Fruit fly (Drosophila melanogaster) whole organism, embryonic: Measurements from ENCODE around the gene Cln7.

ENCODE experiments used
- BEAF-32 ChIP-seq: fragments of 200-800 bp; sonication (Bioruptor generic); optimal IDR thresholded peaks from 3 replicates; lab custom pipeline; 2017; ENCODE audit warnings: missing biosample characterization, missing genetic modification characterization, mild to moderate bottlenecking, moderate library complexity, missing genetic modification reagents
- Bdp1 ChIP-seq: fragments of 200-800 bp; sonication (Bioruptor generic); optimal IDR thresholded peaks from 3 replicates; lab custom pipeline; 2016; ENCODE audit warnings: missing biosample characterization, missing genetic modification characterization
- CG10209 ChIP-seq: fragments of 200-800 bp; sonication (Bioruptor generic); optimal IDR thresholded peaks from 3 replicates; lab custom pipeline; 2017; ENCODE audit warnings: missing biosample characterization, mild to moderate bottlenecking, missing genetic modification characterization, missing genetic modification reagents
- CG10267 ChIP-seq: fragments of 200-800 bp; sonication (Bioruptor generic); optimal IDR thresholded peaks from 2 replicates; lab custom pipeline; 2018; ENCODE audit warnings: missing biosample characterization, mild to moderate bottlenecking, missing genetic modification characterization, moderate library complexity
- CG10565 ChIP-seq: fragments of 200-800 bp; sonication (Bioruptor generic); optimal IDR thresholded peaks from 3 replicates; lab custom pipeline; 2016; ENCODE audit warnings: missing biosample characterization, mild to moderate bottlenecking, missing genetic modification characterization
- CG11093 ChIP-seq: fragments of 200-800 bp; sonication (Bioruptor generic); IDR thresholded peaks from 3 replicates; pipeline ENCODE4 v1.3.6; 2022; ENCODE audit warnings: missing biosample characterization, missing genetic modification characterization
- CG11560 ChIP-seq: fragments of 200-800 bp; sonication (Bioruptor generic); IDR thresholded peaks from 3 replicates; pipeline ENCODE4 v1.3.6; 2022; ENCODE audit warnings: missing biosample characterization, missing genetic modification characterization
- CG11723 ChIP-seq: fragments of 200-800 bp; sonication (Bioruptor generic); optimal IDR thresholded peaks from 2 replicates; lab custom pipeline; 2017; ENCODE audit warnings: missing biosample characterization, mild to moderate bottlenecking, missing genetic modification characterization
- CG12219 ChIP-seq: fragments of 200-800 bp; sonication (Bioruptor generic); optimal IDR thresholded peaks from 3 replicates; lab custom pipeline; 2018; ENCODE audit warnings: missing biosample characterization, mild to moderate bottlenecking, missing genetic modification characterization
- CG12391 ChIP-seq: fragments of 200-800 bp; sonication (Bioruptor generic); optimal IDR thresholded peaks from 3 replicates; lab custom pipeline; 2018; ENCODE audit warnings: missing biosample characterization, mild to moderate bottlenecking, missing genetic modification characterization, moderate library complexity
- CG13775 ChIP-seq: fragments of 200-800 bp; sonication (Bioruptor generic); optimal IDR thresholded peaks from 3 replicates; lab custom pipeline; 2017; ENCODE audit warnings: missing biosample characterization, mild to moderate bottlenecking, missing genetic modification characterization
- CG17802 ChIP-seq: fragments of 200-800 bp; sonication (Bioruptor generic); optimal IDR thresholded peaks from 2 replicates; lab custom pipeline; 2018; ENCODE audit warnings: missing biosample characterization, mild to moderate bottlenecking, missing genetic modification characterization, moderate library complexity
- CG18011 ChIP-seq: fragments of 200-800 bp; sonication (Bioruptor generic); optimal IDR thresholded peaks from 2 replicates; lab custom pipeline; 2017; ENCODE audit warnings: missing biosample characterization, missing genetic modification characterization, mild to moderate bottlenecking, moderate library complexity, missing genotype
- CG2712 ChIP-seq: fragments of 200-800 bp; optimal IDR thresholded peaks from 3 replicates; lab custom pipeline; 2019; ENCODE audit warnings: missing biosample characterization, mild to moderate bottlenecking, missing genetic modification characterization, moderate library complexity
- CG2875 ChIP-seq: fragments of 200-800 bp; sonication (Bioruptor generic); optimal IDR thresholded peaks from 2 replicates; lab custom pipeline; 2017; ENCODE audit warnings: missing biosample characterization, mild to moderate bottlenecking, missing genetic modification characterization, missing genetic modification reagents
- CG3281 ChIP-seq: fragments of 200-800 bp; sonication (Bioruptor generic); optimal IDR thresholded peaks from 3 replicates; lab custom pipeline; 2017; ENCODE audit warnings: missing biosample characterization, mild to moderate bottlenecking, missing genetic modification characterization
- CG33213 ChIP-seq: fragments of 200-800 bp; sonication (Bioruptor generic); optimal IDR thresholded peaks from 3 replicates; lab custom pipeline; 2016; ENCODE audit warnings: missing biosample characterization, missing genetic modification characterization
- CG3726 ChIP-seq: fragments of 200-800 bp; sonication (Bioruptor generic); IDR thresholded peaks from 3 replicates; pipeline ENCODE4, ENCODE4 v1.3.6; 2022; ENCODE audit warnings: missing biosample characterization, missing genetic modification characterization
- CG3995 ChIP-seq: fragments of 200-800 bp; sonication (Bioruptor generic); optimal IDR thresholded peaks from 3 replicates; lab custom pipeline; 2016; ENCODE audit warnings: missing biosample characterization, missing genetic modification characterization
- CG4328 ChIP-seq: fragments of 200-800 bp; sonication (Bioruptor generic); optimal IDR thresholded peaks from 3 replicates; lab custom pipeline; 2017; ENCODE audit warnings: missing biosample characterization, missing genetic modification reagents, missing genetic modification characterization
- CG6765 ChIP-seq: fragments of 200-800 bp; sonication (Bioruptor generic); optimal IDR thresholded peaks from 3 replicates; lab custom pipeline; 2017; ENCODE audit warnings: missing biosample characterization, mild to moderate bottlenecking, missing genetic modification characterization
- CG6854 ChIP-seq: fragments of 200-800 bp; sonication (Bioruptor generic); optimal IDR thresholded peaks from 3 replicates; lab custom pipeline; 2017; ENCODE audit warnings: missing biosample characterization, mild to moderate bottlenecking, missing genetic modification characterization
- CG7372 ChIP-seq: fragments of 200-800 bp; sonication (Bioruptor generic); IDR thresholded peaks from 2 replicates; pipeline ENCODE4 v1.3.6; 2022; ENCODE audit warnings: missing biosample characterization, missing genetic modification characterization
- CG8359 ChIP-seq: fragments of 200-800 bp; sonication (Bioruptor generic); optimal IDR thresholded peaks from 2 replicates; lab custom pipeline; 2017; ENCODE audit warnings: missing biosample characterization, mild to moderate bottlenecking, missing genetic modification characterization, borderline replicate concordance
- CG9932 ChIP-seq: fragments of 200-800 bp; sonication (Bioruptor generic); IDR thresholded peaks from 2 replicates; pipeline ENCODE4 v1.3.6; 2022; ENCODE audit warnings: missing biosample characterization, missing genetic modification characterization
- E2f1 ChIP-seq: fragments of 200-800 bp; sonication (Bioruptor generic); IDR thresholded peaks from 2 replicates; pipeline ENCODE4 v1.3.6; 2022; ENCODE audit warnings: missing biosample characterization, missing genetic modification characterization
- Meics ChIP-seq: fragments of 200-800 bp; sonication (Bioruptor generic); optimal IDR thresholded peaks from 2 replicates; lab custom pipeline; 2017; ENCODE audit warnings: missing biosample characterization, mild to moderate bottlenecking, missing genetic modification characterization
- Side ChIP-seq: fragments of 200-800 bp; sonication (Bioruptor generic); optimal IDR thresholded peaks from 2 replicates; lab custom pipeline; 2016; ENCODE audit warnings: missing biosample characterization, missing genetic modification characterization
- Stat92E ChIP-seq, 3 experiments: fragments of >200 bp in 2 of 3; fragments of 200-800 bp in 1 of 3; sonication (Bioruptor generic) in 1 of 3; optimal IDR thresholded peaks; 2 replicates each; lab custom pipeline; 2017 to 2019; ENCODE audit warnings: missing biosample characterization in 3 of 3, missing genetic modification characterization in 3 of 3, mild to moderate bottlenecking in 1 of 3, moderate library complexity in 1 of 3
- Tbp ChIP-seq: fragments of >200 bp; optimal IDR thresholded peaks from 2 replicates; lab custom pipeline; 2018; ENCODE audit warnings: missing biosample characterization, missing genetic modification characterization
- abd-A ChIP-seq: fragments of 200-800 bp; sonication (Bioruptor generic); optimal IDR thresholded peaks from 3 replicates; lab custom pipeline; 2019; ENCODE audit warnings: missing biosample characterization, mild to moderate bottlenecking, missing genetic modification characterization, moderate library complexity
- ac ChIP-seq: fragments of 200-800 bp; sonication (Bioruptor generic); optimal IDR thresholded peaks from 3 replicates; lab custom pipeline; 2017; ENCODE audit warnings: missing biosample characterization, mild to moderate bottlenecking, missing genetic modification characterization
- bbx ChIP-seq: fragments of 200-800 bp; sonication (Bioruptor generic); IDR thresholded peaks from 2 replicates; pipeline ENCODE4 v1.3.6; 2022; ENCODE audit warnings: missing biosample characterization, missing genetic modification characterization; ENCODE audit not compliant: partially characterized antibody
- bowl ChIP-seq: fragments of 200-800 bp; sonication (Bioruptor generic); IDR thresholded peaks from 2 replicates; pipeline ENCODE4 v1.3.6; 2022; ENCODE audit warnings: missing biosample characterization, missing genetic modification characterization
- br ChIP-seq: fragments of >200 bp; optimal IDR thresholded peaks from 2 replicates; lab custom pipeline; 2017
- btn ChIP-seq: fragments of 200-800 bp; sonication (Bioruptor generic); optimal IDR thresholded peaks from 2 replicates; lab custom pipeline; 2016; ENCODE audit warnings: missing biosample characterization, missing genetic modification characterization
- corto ChIP-seq: fragments of 200-800 bp; sonication (Bioruptor generic); optimal IDR thresholded peaks from 2 replicates; lab custom pipeline; 2016; ENCODE audit warnings: missing biosample characterization, mild to moderate bottlenecking, missing genetic modification characterization, moderate library complexity
- crp ChIP-seq, 2 experiments: fragments of 200-800 bp; sonication (Bioruptor generic); optimal IDR thresholded peaks; 2 replicates in 1 of 2; 3 replicates in 1 of 2; lab custom pipeline; 2017; ENCODE audit warnings: missing biosample characterization in 2 of 2, missing genetic modification characterization in 2 of 2, mild to moderate bottlenecking in 1 of 2, moderate library complexity in 1 of 2
- eve ChIP-seq, 2 experiments: fragments of >200 bp; optimal IDR thresholded peaks; 2 replicates each; lab custom pipeline; 2017; ENCODE audit warnings: missing biosample characterization in 2 of 2, missing genetic modification characterization in 2 of 2
- grau ChIP-seq: fragments of 200-800 bp; optimal IDR thresholded peaks from 3 replicates; lab custom pipeline; 2019; ENCODE audit warnings: missing biosample characterization, mild to moderate bottlenecking, missing genetic modification characterization, moderate library complexity
- gsb ChIP-seq: fragments of 200-800 bp; sonication (Bioruptor generic); IDR thresholded peaks from 2 replicates; pipeline ENCODE4 v1.3.6; 2022; ENCODE audit warnings: missing biosample characterization, missing genetic modification characterization
- ken ChIP-seq: fragments of 200-800 bp; sonication (Bioruptor generic); IDR thresholded peaks from 3 replicates; pipeline ENCODE4 v1.3.6; 2022; ENCODE audit warnings: missing biosample characterization, missing genetic modification characterization
- lab ChIP-seq: fragments of 200-800 bp; sonication (Bioruptor generic); optimal IDR thresholded peaks from 3 replicates; lab custom pipeline; 2017; ENCODE audit warnings: missing biosample characterization, missing genetic modification characterization, mild to moderate bottlenecking, moderate library complexity, missing genetic modification reagents
- mld ChIP-seq: fragments of 200-800 bp; sonication (Bioruptor generic); IDR thresholded peaks from 3 replicates; pipeline ENCODE4 v1.3.6; 2022; ENCODE audit warnings: missing biosample characterization, missing genetic modification characterization; ENCODE audit not compliant: partially characterized antibody
- peb ChIP-seq: fragments of 200-800 bp; sonication (Bioruptor generic); IDR thresholded peaks from 2 replicates; pipeline ENCODE4 v1.3.6; 2022; ENCODE audit warnings: missing biosample characterization, missing genetic modification characterization
- pros ChIP-seq: fragments of 200-800 bp; sonication (Bioruptor generic); optimal IDR thresholded peaks from 3 replicates; lab custom pipeline; 2019; ENCODE audit warnings: missing biosample characterization, mild to moderate bottlenecking, missing genetic modification characterization, moderate library complexity
- sc ChIP-seq, 3 experiments: fragments of >200 bp in 2 of 3; fragments of 200-800 bp in 1 of 3; sonication (Bioruptor generic) in 1 of 3; optimal IDR thresholded peaks; 2 replicates in 2 of 3; 3 replicates in 1 of 3; lab custom pipeline; 2017; ENCODE audit warnings: mild to moderate bottlenecking in 1 of 3, missing biosample characterization in 1 of 3, missing genetic modification characterization in 1 of 3, missing genetic modification reagents in 1 of 3
- vnd ChIP-seq: fragments of 200-800 bp; sonication (Bioruptor generic); IDR thresholded peaks from 3 replicates; pipeline ENCODE4 v1.3.6; 2022; ENCODE audit warnings: missing biosample characterization, missing genetic modification characterization; ENCODE audit not compliant: partially characterized antibody

Cln7 gene

dm6 chr3L:7367798-7368678 lies 23.1 kb upstream of the Cln7 start (continued):
- no peak for TF ChIP-seq CG7372 (GFP tag; lab: Robert Waterston, UW)
- TF ChIP-seq pros (GFP tag; lab: Kevin White, UChicago) = peak; percentile 70
- TF ChIP-seq CG2875 (GFP tag; lab: Kevin White, UChicago) = no peak
- TF ChIP-seq bbx (GFP tag; lab: Robert Waterston, UW) = no peak
- TF ChIP-seq gsb (GFP tag; lab: Robert Waterston, UW) = no peak
- peak; percentile 9 for TF ChIP-seq CG12391 (tag; lab: Kevin White, UChicago)
- TF ChIP-seq CG18011 (GFP tag; lab: Kevin White, UChicago) = no peak
- TF ChIP-seq eve (GFP tag; optimal IDR thresholded peaks at IDR 0.05; lab: Kevin White, UChicago) = no peak
- peak; percentile 68 for TF ChIP-seq CG3281
- TF ChIP-seq CG33213 (GFP tag; lab: Kevin White, UChicago) = no peak
- no peak for TF ChIP-seq CG11560 (tag; lab: Robert Waterston, UW)
- TF ChIP-seq br (lab: Kevin White, UChicago) = no peak
- no peak for TF ChIP-seq CG11093 (GFP tag; lab: Robert Waterston, UW)
- no peak for TF ChIP-seq CG10267 (tag; lab: Kevin White, UChicago)
- no peak for TF ChIP-seq E2f1 (GFP tag; lab: Robert Waterston, UW)
- peak; percentile 12 for TF ChIP-seq CG8359 (GFP tag; lab: Kevin White, UChicago)
- no peak for TF ChIP-seq CG3995 (GFP tag; lab: Kevin White, UChicago)
- TF ChIP-seq CG10565 (GFP tag; lab: Kevin White, UChicago) = no peak
- TF ChIP-seq BEAF-32 (GFP tag; lab: Kevin White, UChicago) = peak; percentile 0
- peak; percentile 25 for TF ChIP-seq grau
- TF ChIP-seq mld = no peak
- TF ChIP-seq CG13775 (GFP tag; lab: Kevin White, UChicago) = no peak
- no peak for TF ChIP-seq corto (GFP tag; lab: Kevin White, UChicago)
- TF ChIP-seq peb (GFP tag; lab: Robert Waterston, UW) = no peak
- TF ChIP-seq sc (optimal IDR thresholded peaks at IDR 0.05; lab: Kevin White, UChicago) = no peak
- TF ChIP-seq sc (GFP tag; optimal IDR thresholded peaks at IDR 0.05; lab: Kevin White, UChicago) = no peak
- TF ChIP-seq abd-A (tag; lab: Kevin White, UChicago) = peak; percentile 72
- TF ChIP-seq CG11723 (GFP tag; lab: Kevin White, UChicago) = no peak
- no peak for TF ChIP-seq CG3726
- TF ChIP-seq ac (GFP tag; lab: Kevin White, UChicago) = no peak
- peak; percentile 50 for TF ChIP-seq Meics
- 0 out of 3 replicates have a peak, but pooled peaks have one; percentile 28 for TF ChIP-seq vnd
- no peak for TF ChIP-seq Stat92E (GFP tag; optimal IDR thresholded peaks at IDR 0.05; lab: Kevin White, UChicago)
- TF ChIP-seq CG9932 (GFP tag; lab: Robert Waterston, UW) = no peak
- no peak for TF ChIP-seq crp (GFP tag; optimal IDR thresholded peaks at IDR 0.05; lab: Kevin White, UChicago)
- no peak for TF ChIP-seq CG6765
- peak; percentile 96 for TF ChIP-seq CG2712
- no peak for TF ChIP-seq ken (GFP tag; lab: Robert Waterston, UW)
- no peak for TF ChIP-seq Tbp (GFP tag; lab: Kevin White, UChicago)
- no peak for TF ChIP-seq CG4328
- no peak for TF ChIP-seq bowl (GFP tag; lab: Robert Waterston, UW)
- TF ChIP-seq Side (GFP tag; lab: Kevin White, UChicago) = no peak
- no peak for TF ChIP-seq Bdp1 (GFP tag; lab: Kevin White, UChicago)
- TF ChIP-seq CG6854 (GFP tag; lab: Kevin White, UChicago) = no peak
- peak; percentile 18 for TF ChIP-seq CG12219 (GFP tag; lab: Kevin White, UChicago)
- no peak for TF ChIP-seq CG17802 (tag; lab: Kevin White, UChicago)
- TF ChIP-seq CG10209 = peak; percentile 35
- TF ChIP-seq btn = no peak
- TF ChIP-seq lab (GFP tag; lab: Kevin White, UChicago) = no peak
